Fruit fly (Drosophila melanogaster) S2 (cell line): ENCODE measurements around the gene Gapvd1.

Experiments
- CG8478 ChIP-seq: fragments of >200 bp; optimal IDR thresholded peaks from 2 replicates; lab custom pipeline; 2018
- CTCF ChIP-seq, 2 experiments: fragments of >200 bp; optimal IDR thresholded peaks; 2 replicates each; lab custom pipeline; 2018

DNA sequence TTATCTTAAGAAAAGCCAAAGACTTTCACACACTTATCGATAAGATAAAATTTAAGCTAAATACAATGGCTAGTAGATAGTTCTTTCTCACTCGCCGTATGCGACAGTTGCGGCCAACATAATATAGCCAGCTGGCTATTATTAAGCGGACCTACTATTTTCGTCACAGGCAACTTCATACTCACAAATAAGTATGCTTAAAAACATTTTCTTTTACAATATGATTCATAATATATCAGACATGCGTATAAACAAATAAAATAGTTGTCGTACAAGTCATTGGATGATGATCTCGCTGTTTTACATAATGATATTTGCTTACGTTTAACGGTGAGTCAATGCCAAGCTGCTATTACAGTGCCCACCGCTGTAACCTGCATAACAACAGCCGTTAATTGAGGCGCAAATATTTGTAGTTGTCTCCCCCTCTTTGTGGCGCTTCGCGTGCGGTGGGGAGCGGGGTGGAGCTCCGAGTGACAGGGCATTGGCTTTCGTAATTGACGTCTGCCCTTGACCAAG lies 1.1 kb downstream of the Gapvd1 start:
- TF ChIP-seq CG8478 (lab: Kevin White, UChicago) (no peak), CTCF (optimal IDR thresholded peaks at IDR 0.05; lab: Kevin White, UChicago) (no peak)
